Worm (Caenorhabditis elegans) whole organism, midembryonic: ENCODE measurements around the gene mcm-3.

Source experiments
- flt-1 ChIP-seq: fragments of 200-800 bp; sonication (Bioruptor generic); IDR thresholded peaks from 2 replicates; pipeline ENCODE4 v1.3.6; 2022; ENCODE audit warnings: missing genetic modification characterization, missing compliant biosample characterization
- med-1 ChIP-seq: sonication (generic microtip); optimal IDR thresholded peaks from 2 replicates; lab custom pipeline; 2017; ENCODE audit warnings: missing genetic modification characterization, mild to moderate bottlenecking, missing compliant biosample characterization, antibody characterized with exemption, missing genetic modification reagents; ENCODE audit not compliant: insufficient read depth
- tab-1 ChIP-seq: fragments of 200-800 bp; sonication (Bioruptor generic); IDR thresholded peaks from 2 replicates; pipeline ENCODE4 v1.3.6; 2022; ENCODE audit warnings: missing genetic modification characterization, missing compliant biosample characterization
- ztf-23 ChIP-seq: fragments of 200-800 bp; sonication (Bioruptor generic); IDR thresholded peaks from 2 replicates; pipeline ENCODE4 v1.3.6; 2022; ENCODE audit warnings: missing genetic modification reagents, missing genetic modification characterization, missing compliant biosample characterization

DNA sequence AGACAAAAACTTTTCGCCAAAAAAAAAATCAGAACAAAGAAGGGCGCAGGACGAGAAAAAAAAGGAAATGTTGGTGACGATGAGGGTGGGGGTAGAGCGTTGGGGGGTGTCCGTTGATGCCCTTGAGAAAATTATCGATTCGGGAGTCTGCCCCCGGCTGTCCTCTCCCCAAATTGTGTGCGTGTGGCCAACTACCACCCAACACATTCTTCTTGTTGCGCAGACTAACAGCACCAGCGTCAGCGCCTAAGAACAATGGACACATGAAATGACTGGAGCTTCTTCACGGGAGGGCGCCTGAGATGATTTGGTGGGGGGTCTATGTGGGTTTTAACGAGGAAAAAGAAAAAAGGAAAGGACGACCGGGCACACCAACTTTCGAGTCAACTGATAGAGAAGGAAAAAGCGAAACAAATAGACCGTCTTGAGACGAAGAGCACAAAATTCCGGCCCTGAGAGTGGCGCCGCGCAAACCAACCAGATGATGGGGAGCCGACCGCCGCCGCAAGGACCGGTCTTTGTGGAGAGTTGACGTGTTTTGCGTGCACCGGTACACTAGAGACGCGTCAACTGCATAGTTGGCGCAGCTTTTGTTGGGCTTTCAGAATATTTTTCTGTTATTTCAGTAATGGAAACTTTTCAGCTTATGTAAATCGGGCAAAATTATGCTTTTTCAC is 5.8 kb upstream of the mcm-3 start, which contains the start of gene C25D7.9:
- TF ChIP-seq ztf-23 (GFP tag; lab: Robert Waterston, UW): no peak
- no peak for TF ChIP-seq med-1 (GFP tag; lab: Kevin White, UChicago)
- no peak for TF ChIP-seq tab-1 (GFP tag; lab: Robert Waterston, UW)
- no peak for TF ChIP-seq flt-1 (GFP tag; lab: Robert Waterston, UW)
